Fruit fly (Drosophila melanogaster) whole organism, embryonic: ENCODE measurements around the gene CG42671.

ENCODE experiments used
- Antp ChIP-seq: fragments of 200-800 bp; sonication (Bioruptor generic); optimal IDR thresholded peaks from 3 replicates; lab custom pipeline; 2016; ENCODE audit warnings: missing biosample characterization, missing genetic modification characterization
- Atf3 ChIP-seq: fragments of 200-800 bp; sonication (Bioruptor generic); optimal IDR thresholded peaks from 3 replicates; lab custom pipeline; 2016; ENCODE audit warnings: missing biosample characterization, missing genetic modification characterization
- Awh ChIP-seq: fragments of 200-800 bp; sonication (Bioruptor generic); IDR thresholded peaks from 2 replicates; pipeline ENCODE4, ENCODE4 v1.3.6; 2022; ENCODE audit warnings: missing biosample characterization, missing genetic modification characterization
- BEAF-32 ChIP-seq: fragments of 200-800 bp; sonication (Bioruptor generic); optimal IDR thresholded peaks from 3 replicates; lab custom pipeline; 2017; ENCODE audit warnings: missing biosample characterization, missing genetic modification characterization, mild to moderate bottlenecking, moderate library complexity, missing genetic modification reagents
- Bgb ChIP-seq: fragments of 200-800 bp; sonication (Bioruptor generic); IDR thresholded peaks from 2 replicates; pipeline ENCODE4 v1.3.6; 2022; ENCODE audit warnings: missing biosample characterization, missing genetic modification characterization; ENCODE audit not compliant: partially characterized antibody
- CG10979 ChIP-seq: fragments of 200-800 bp; sonication (Bioruptor generic); optimal IDR thresholded peaks from 2 replicates; lab custom pipeline; 2018; ENCODE audit warnings: missing biosample characterization, mild to moderate bottlenecking, missing genetic modification characterization, moderate library complexity
- CG11456 ChIP-seq: fragments of 200-800 bp; sonication (Bioruptor generic); IDR thresholded peaks from 3 replicates; pipeline ENCODE4 v1.3.6; 2022; ENCODE audit warnings: missing biosample characterization, missing genetic modification characterization
- CG1233 ChIP-seq: fragments of 200-800 bp; sonication (Bioruptor generic); optimal IDR thresholded peaks from 4 replicates; lab custom pipeline; 2018; ENCODE audit warnings: missing biosample characterization, mild to moderate bottlenecking, missing genetic modification characterization
- CG14667 ChIP-seq: fragments of 200-800 bp; sonication (Bioruptor generic); IDR thresholded peaks from 2 replicates; pipeline ENCODE4 v1.3.6; 2022; ENCODE audit warnings: missing biosample characterization, missing genetic modification characterization
- CG14965 ChIP-seq: fragments of 200-800 bp; sonication (Bioruptor generic); optimal IDR thresholded peaks from 2 replicates; lab custom pipeline; 2016; ENCODE audit warnings: missing biosample characterization, missing genetic modification characterization, borderline replicate concordance
- CG15479 ChIP-seq: fragments of 200-800 bp; sonication (Bioruptor generic); optimal IDR thresholded peaks from 3 replicates; lab custom pipeline; 2019; ENCODE audit warnings: missing biosample characterization, mild to moderate bottlenecking, missing genetic modification characterization, moderate library complexity
- CG15601 ChIP-seq: fragments of 200-800 bp; sonication (Bioruptor generic); optimal IDR thresholded peaks from 3 replicates; lab custom pipeline; 2019; ENCODE audit warnings: missing biosample characterization, mild to moderate bottlenecking, missing genetic modification characterization, moderate library complexity
- CG1647 ChIP-seq: fragments of 200-800 bp; sonication (Bioruptor generic); optimal IDR thresholded peaks from 3 replicates; lab custom pipeline; 2016; ENCODE audit warnings: missing biosample characterization, missing genetic modification characterization
- CG17612 ChIP-seq: fragments of 200-800 bp; sonication (Bioruptor generic); IDR thresholded peaks from 2 replicates; pipeline ENCODE4 v1.3.6; 2022; ENCODE audit warnings: missing biosample characterization, missing genetic modification characterization
- CG17829 ChIP-seq: fragments of 200-800 bp; optimal IDR thresholded peaks from 2 replicates; lab custom pipeline; 2019; ENCODE audit warnings: missing biosample characterization, mild to moderate bottlenecking, missing genetic modification characterization, moderate library complexity
- CG2202 ChIP-seq: fragments of 200-800 bp; sonication (Bioruptor generic); optimal IDR thresholded peaks from 2 replicates; lab custom pipeline; 2018; ENCODE audit warnings: missing biosample characterization, mild to moderate bottlenecking, missing genetic modification characterization
- CG31224 ChIP-seq: fragments of 200-800 bp; sonication (Bioruptor generic); IDR thresholded peaks from 2 replicates; pipeline ENCODE4 v1.3.6; 2022; ENCODE audit warnings: missing biosample characterization, missing genetic modification characterization
- CG33557 ChIP-seq: fragments of 200-800 bp; sonication (Bioruptor generic); optimal IDR thresholded peaks from 2 replicates; lab custom pipeline; 2019; ENCODE audit warnings: missing biosample characterization, mild to moderate bottlenecking, missing genetic modification characterization, moderate library complexity
- CG7372 ChIP-seq: fragments of 200-800 bp; sonication (Bioruptor generic); IDR thresholded peaks from 2 replicates; pipeline ENCODE4 v1.3.6; 2022; ENCODE audit warnings: missing biosample characterization, missing genetic modification characterization
- CG7928 ChIP-seq: fragments of 200-800 bp; sonication (Bioruptor generic); optimal IDR thresholded peaks from 2 replicates; lab custom pipeline; 2017; ENCODE audit warnings: missing biosample characterization, mild to moderate bottlenecking, missing genetic modification characterization
- CG8388 ChIP-seq: fragments of 200-800 bp; sonication (Bioruptor generic); optimal IDR thresholded peaks from 2 replicates; lab custom pipeline; 2019; ENCODE audit warnings: missing biosample characterization, mild to moderate bottlenecking, missing genetic modification characterization, moderate library complexity
- CG9727 ChIP-seq: fragments of 200-800 bp; sonication (Bioruptor generic); optimal IDR thresholded peaks from 3 replicates; lab custom pipeline; 2017; ENCODE audit warnings: missing biosample characterization, mild to moderate bottlenecking, missing genetic modification characterization
- HLH3B ChIP-seq: fragments of 200-800 bp; sonication (Bioruptor generic); IDR thresholded peaks from 2 replicates; pipeline ENCODE4 v1.3.6; 2022; ENCODE audit warnings: missing biosample characterization, missing genetic modification characterization
- Hr3 ChIP-seq: fragments of 200-800 bp; sonication (Bioruptor generic); optimal IDR thresholded peaks from 3 replicates; lab custom pipeline; 2016; ENCODE audit warnings: missing biosample characterization, missing genetic modification characterization
- MBD-R2 ChIP-seq: fragments of 200-800 bp; sonication (Bioruptor generic); IDR thresholded peaks from 2 replicates; pipeline ENCODE4 v1.3.6; 2022; ENCODE audit warnings: missing biosample characterization, missing genetic modification characterization
- Max ChIP-seq: fragments of 200-800 bp; sonication (Bioruptor generic); optimal IDR thresholded peaks from 2 replicates; lab custom pipeline; 2016; ENCODE audit warnings: missing biosample characterization, mild to moderate bottlenecking, missing genetic modification characterization
- NFAT ChIP-seq: fragments of 200-800 bp; sonication (Bioruptor generic); IDR thresholded peaks from 2 replicates; pipeline ENCODE4 v1.3.6; 2022; ENCODE audit warnings: missing biosample characterization, missing genetic modification characterization
- Nf-YA ChIP-seq: fragments of 200-800 bp; sonication (Bioruptor generic); IDR thresholded peaks from 2 replicates; pipeline ENCODE4 v1.3.6; 2022; ENCODE audit warnings: missing biosample characterization, missing genetic modification characterization
- Oli ChIP-seq: fragments of 200-800 bp; sonication (Bioruptor generic); optimal IDR thresholded peaks from 2 replicates; lab custom pipeline; 2018; ENCODE audit warnings: missing biosample characterization, mild to moderate bottlenecking, missing genetic modification characterization, moderate library complexity
- Sin3A ChIP-seq: fragments of >200 bp; optimal IDR thresholded peaks from 2 replicates; lab custom pipeline; 2018
- Spps ChIP-seq: fragments of 200-800 bp; sonication (Bioruptor generic); optimal IDR thresholded peaks from 2 replicates; lab custom pipeline; 2018; ENCODE audit warnings: missing biosample characterization, mild to moderate bottlenecking, missing genetic modification characterization
- Trl ChIP-seq, 3 experiments: fragments of >200 bp in 2 of 3; fragments of 200-800 bp in 1 of 3; sonication (Bioruptor generic) in 1 of 3; optimal IDR thresholded peaks; 2 replicates in 1 of 3; 3 replicates in 2 of 3; lab custom pipeline; 2016 to 2017; ENCODE audit warnings: missing biosample characterization in 1 of 3, missing genetic modification characterization in 1 of 3
- ara ChIP-seq: fragments of 200-800 bp; sonication (Bioruptor generic); IDR thresholded peaks from 2 replicates; pipeline ENCODE4 v1.3.6; 2022; ENCODE audit warnings: missing biosample characterization, missing genetic modification characterization
- bcd ChIP-seq: fragments of 200-800 bp; sonication (Bioruptor generic); optimal IDR thresholded peaks from 2 replicates; lab custom pipeline; 2017; ENCODE audit warnings: missing biosample characterization, mild to moderate bottlenecking, missing genetic modification characterization
- cas ChIP-seq: fragments of 200-800 bp; sonication (Bioruptor generic); IDR thresholded peaks from 2 replicates; pipeline ENCODE4 v1.3.6; 2022; ENCODE audit warnings: missing biosample characterization, missing genetic modification characterization
- cwo ChIP-seq: fragments of 200-800 bp; sonication (Bioruptor generic); optimal IDR thresholded peaks from 3 replicates; lab custom pipeline; 2017; ENCODE audit warnings: missing biosample characterization, missing genetic modification characterization, mild to moderate bottlenecking, moderate library complexity, missing genetic modification reagents
- dan ChIP-seq: fragments of 200-800 bp; sonication (Bioruptor generic); IDR thresholded peaks from 2 replicates; pipeline ENCODE4 v1.3.6; 2022; ENCODE audit warnings: missing biosample characterization, missing genetic modification characterization
- en ChIP-seq: fragments of 200-800 bp; sonication (Bioruptor generic); optimal IDR thresholded peaks from 2 replicates; lab custom pipeline; 2016; ENCODE audit warnings: missing biosample characterization, missing genetic modification characterization
- fd102C ChIP-seq: fragments of 200-800 bp; sonication (Bioruptor generic); optimal IDR thresholded peaks from 2 replicates; lab custom pipeline; 2018; ENCODE audit warnings: missing biosample characterization, mild to moderate bottlenecking, missing genetic modification characterization, moderate library complexity
- gcm ChIP-seq: fragments of 200-800 bp; sonication (Bioruptor generic); optimal IDR thresholded peaks from 2 replicates; lab custom pipeline; 2019; ENCODE audit warnings: missing biosample characterization, mild to moderate bottlenecking, missing genetic modification characterization, moderate library complexity
- hbn ChIP-seq: fragments of 200-800 bp; sonication (Bioruptor generic); IDR thresholded peaks from 2 replicates; pipeline ENCODE4 v1.3.6; 2022; ENCODE audit warnings: missing biosample characterization, missing genetic modification characterization; ENCODE audit not compliant: partially characterized antibody
- kni ChIP-seq: fragments of 200-800 bp; sonication (Bioruptor generic); optimal IDR thresholded peaks from 3 replicates; lab custom pipeline; 2017; ENCODE audit warnings: mild to moderate bottlenecking, missing biosample characterization, missing genetic modification reagents, missing genetic modification characterization
- lbe ChIP-seq: fragments of 200-800 bp; sonication (Bioruptor generic); optimal IDR thresholded peaks from 2 replicates; lab custom pipeline; 2016; ENCODE audit warnings: missing biosample characterization, mild to moderate bottlenecking, missing genetic modification characterization
- nau ChIP-seq: fragments of 200-800 bp; sonication (Bioruptor generic); optimal IDR thresholded peaks from 3 replicates; lab custom pipeline; 2017; ENCODE audit warnings: missing biosample characterization, mild to moderate bottlenecking, missing genetic modification characterization, missing genetic modification reagents
- pfk ChIP-seq: fragments of 200-800 bp; sonication (Bioruptor generic); optimal IDR thresholded peaks from 2 replicates; lab custom pipeline; 2018; ENCODE audit warnings: missing biosample characterization, mild to moderate bottlenecking, missing genetic modification characterization, moderate library complexity
- seq ChIP-seq: fragments of 200-800 bp; sonication (Bioruptor generic); IDR thresholded peaks from 2 replicates; pipeline ENCODE4 v1.3.6; 2022; ENCODE audit warnings: missing biosample characterization, missing genetic modification characterization
- shn ChIP-seq: fragments of 200-800 bp; sonication (Bioruptor generic); optimal IDR thresholded peaks from 3 replicates; lab custom pipeline; 2016; ENCODE audit warnings: missing biosample characterization, missing genetic modification characterization
- trem ChIP-seq: fragments of 200-800 bp; optimal IDR thresholded peaks from 3 replicates; lab custom pipeline; 2019; ENCODE audit warnings: missing biosample characterization, mild to moderate bottlenecking, missing genetic modification characterization, moderate library complexity
- unpg ChIP-seq: fragments of 200-800 bp; sonication (Bioruptor generic); optimal IDR thresholded peaks from 3 replicates; lab custom pipeline; 2018; ENCODE audit warnings: missing biosample characterization, mild to moderate bottlenecking, missing genetic modification characterization, moderate library complexity

The CG42671 gene

DNA sequence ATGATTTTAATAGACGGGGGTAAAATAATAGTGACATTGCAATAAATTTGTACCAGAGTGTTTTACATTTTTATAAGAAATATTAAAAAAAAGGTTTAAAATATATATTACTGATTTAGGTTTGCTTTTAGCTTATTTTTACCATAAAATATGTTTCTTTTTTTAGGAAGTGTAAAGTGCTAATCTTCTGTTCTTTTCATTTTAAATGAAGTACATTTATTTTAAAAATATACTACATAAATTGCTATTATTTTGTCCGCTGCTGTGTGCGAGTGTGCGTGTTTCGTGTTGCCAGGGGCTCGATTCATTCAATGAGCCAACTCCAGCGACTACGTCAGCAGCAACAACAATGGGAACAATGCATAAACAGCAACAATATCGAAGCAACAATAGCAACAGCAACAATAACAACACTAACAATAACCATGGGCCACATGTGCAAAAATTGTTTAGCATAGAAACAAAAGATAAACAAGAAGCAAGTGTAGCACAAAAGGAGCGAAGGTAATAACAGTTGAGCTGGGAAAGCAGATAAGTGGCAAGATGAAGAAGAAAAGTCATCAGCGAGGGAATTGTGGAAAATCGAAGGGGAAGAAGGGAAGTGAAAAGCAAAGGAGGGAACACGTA lies 47.3 kb downstream of the CG42671 start (continued):
- TF ChIP-seq CG11456, result no peak
- no peak for TF ChIP-seq shn (GFP tag; lab: Kevin White, UChicago)
- TF ChIP-seq nau (GFP tag; lab: Kevin White, UChicago), result peak; percentile 54
- peak; percentile 84 for TF ChIP-seq trem (tag; lab: Kevin White, UChicago)
- TF ChIP-seq Max (GFP tag; lab: Kevin White, UChicago), result peak; percentile 59
- no peak for TF ChIP-seq Trl (optimal IDR thresholded peaks at IDR 0.05; lab: Kevin White, UChicago)
- no peak for TF ChIP-seq Trl (GFP tag; optimal IDR thresholded peaks at IDR 0.05; lab: Kevin White, UChicago)
- TF ChIP-seq CG1233 (GFP tag; lab: Kevin White, UChicago), result peak; percentile 81
- peak; percentile 83 for TF ChIP-seq CG33557 (GFP tag; lab: Kevin White, UChicago)
- TF ChIP-seq CG15601 (tag; lab: Kevin White, UChicago), result peak; percentile 91
- TF ChIP-seq CG10979 (tag; lab: Kevin White, UChicago), result peak; percentile 94
- no peak for TF ChIP-seq en
- TF ChIP-seq bcd (GFP tag; lab: Kevin White, UChicago), result peak; percentile 83
- no peak for TF ChIP-seq CG1647 (GFP tag; lab: Kevin White, UChicago)
- peak; percentile 36 for TF ChIP-seq cwo (GFP tag; lab: Kevin White, UChicago)
- no peak for TF ChIP-seq kni
- TF ChIP-seq CG14965 (GFP tag; lab: Kevin White, UChicago), result no peak
- peak; percentile 88 for TF ChIP-seq CG8388 (GFP tag; lab: Kevin White, UChicago)
- TF ChIP-seq gcm (GFP tag; lab: Kevin White, UChicago), result peak; percentile 93
- no peak for TF ChIP-seq Bgb
- peak; percentile 95 for TF ChIP-seq CG15479
- TF ChIP-seq Nf-YA (GFP tag; lab: Robert Waterston, UW), result peak; percentile 84
- TF ChIP-seq Oli, result peak; percentile 93
- TF ChIP-seq NFAT, result no peak
- TF ChIP-seq hbn, result no peak
- peak; percentile 55 for TF ChIP-seq CG31224 (GFP tag; lab: Robert Waterston, UW)
- TF ChIP-seq MBD-R2 (GFP tag; lab: Robert Waterston, UW), result peak; percentile 10; the same call in 1 of the 2 replicates
- peak; percentile 84 for TF ChIP-seq Awh (GFP tag; lab: Robert Waterston, UW)
- TF ChIP-seq BEAF-32 (GFP tag; lab: Kevin White, UChicago), result no peak
- TF ChIP-seq Sin3A (lab: Kevin White, UChicago), result no peak
- TF ChIP-seq CG17829 (tag; lab: Kevin White, UChicago), result peak; percentile 88
- no peak for TF ChIP-seq pfk
- peak; percentile 53; the same call in 1 of the 2 replicates for TF ChIP-seq cas
- peak; percentile 85 for TF ChIP-seq seq (GFP tag; lab: Robert Waterston, UW)
- TF ChIP-seq CG9727 (GFP tag; lab: Kevin White, UChicago), result peak; percentile 95
- TF ChIP-seq lbe (GFP tag; lab: Kevin White, UChicago), result peak; percentile 10
- no peak for TF ChIP-seq CG7928 (GFP tag; lab: Kevin White, UChicago)
- TF ChIP-seq Hr3, result peak; percentile 74
- TF ChIP-seq fd102C (GFP tag; lab: Kevin White, UChicago), result peak; percentile 48
- peak; percentile 90 for TF ChIP-seq HLH3B
- peak; percentile 75 for TF ChIP-seq CG7372 (GFP tag; lab: Robert Waterston, UW)
- TF ChIP-seq unpg (GFP tag; lab: Kevin White, UChicago), result peak; percentile 91
- peak; percentile 75 for TF ChIP-seq CG14667 (GFP tag; lab: Robert Waterston, UW)
- peak; percentile 6 for TF ChIP-seq Antp (GFP tag; lab: Kevin White, UChicago)
- TF ChIP-seq Spps (tag; lab: Kevin White, UChicago), result peak; percentile 86
- peak; percentile 77 for TF ChIP-seq CG2202 (tag; lab: Kevin White, UChicago)
- no peak for TF ChIP-seq Atf3 (GFP tag; lab: Kevin White, UChicago)
- TF ChIP-seq CG17612 (GFP tag; lab: Robert Waterston, UW), result no peak
- TF ChIP-seq ara, result peak; percentile 72
- peak; percentile 44; the same call in 1 of the 2 replicates for TF ChIP-seq dan
